Worm (Caenorhabditis elegans): Measurements from ENCODE around the gene srv-27.

The srv-27 gene

DNA sequence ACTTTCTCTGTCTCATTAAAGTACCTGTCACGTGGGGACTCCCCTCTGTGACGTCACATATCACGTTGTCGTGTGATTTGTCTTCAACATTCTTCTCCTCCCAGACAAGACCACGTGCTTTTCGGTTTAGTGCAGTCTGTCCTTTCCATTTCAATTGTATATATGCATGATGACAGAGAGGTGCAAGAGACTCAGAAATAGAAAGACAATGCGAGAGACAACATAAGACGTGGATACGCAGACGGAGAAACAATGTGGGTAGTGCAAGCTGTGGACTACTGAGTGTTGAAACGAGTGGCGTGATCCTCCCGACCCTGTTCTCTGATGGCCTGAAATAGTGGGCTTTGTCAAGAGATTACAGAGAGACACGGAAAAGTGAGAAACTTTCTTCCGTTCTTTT, 38.6 kb upstream of the srv-27 start:
- TF ChIP-seq lin-39 (tag; optimal IDR thresholded peaks at IDR 0.05): no peak
- TF ChIP-seq lsy-2 (tag; optimal IDR thresholded peaks at IDR 0.05): peak; percentile 64 to 95
- TF ChIP-seq gmeb-1 (tag; optimal IDR thresholded peaks at IDR 0.05): peak; percentile 89
- peak; percentile 41 for TF ChIP-seq zag-1 (tag; optimal IDR thresholded peaks at IDR 0.05)
- TF ChIP-seq unc-39 (tag; optimal IDR thresholded peaks at IDR 0.05): no peak
- peak; percentile 22 for TF ChIP-seq ZK546.5 (tag; optimal IDR thresholded peaks at IDR 0.05)
- TF ChIP-seq sma-9 (GFP tag; optimal IDR thresholded peaks at IDR 0.05): peak; percentile 100
- TF ChIP-seq sma-9 (tag; optimal IDR thresholded peaks at IDR 0.05): peak; percentile 79
- TF ChIP-seq mdl-1 (tag; optimal IDR thresholded peaks at IDR 0.05): peak; percentile 98 to 99
- TF ChIP-seq ama-1 (optimal IDR thresholded peaks at IDR 0.05): peak; percentile 23
- peak; percentile 88 for TF ChIP-seq unc-62 (GFP tag; optimal IDR thresholded peaks at IDR 0.05)
- peak; percentile 96 for TF ChIP-seq ztf-4 (tag; optimal IDR thresholded peaks at IDR 0.05)
- peak; percentile 57 for TF ChIP-seq snpc-4 (tag; optimal IDR thresholded peaks at IDR 0.05)
- TF ChIP-seq dmd-4 (tag; optimal IDR thresholded peaks at IDR 0.05): no peak
- TF ChIP-seq aly-2 (tag; optimal IDR thresholded peaks at IDR 0.05): no peak
- no peak for TF ChIP-seq nhr-77 (tag; optimal IDR thresholded peaks at IDR 0.05)
- TF ChIP-seq nhr-237 (tag; optimal IDR thresholded peaks at IDR 0.05): no peak
- TF ChIP-seq fos-1 (tag; optimal IDR thresholded peaks at IDR 0.05): peak; percentile 87
- peak; percentile 27 for TF ChIP-seq R02D3.7 (tag; optimal IDR thresholded peaks at IDR 0.05)
- peak; percentile 98 for TF ChIP-seq sem-4 (tag; optimal IDR thresholded peaks at IDR 0.05)
- TF ChIP-seq ceh-16 (tag; optimal IDR thresholded peaks at IDR 0.05): peak; percentile 77
- TF ChIP-seq nhr-10 (tag; optimal IDR thresholded peaks at IDR 0.05): peak; percentile 74
- TF ChIP-seq elt-3 (tag; optimal IDR thresholded peaks at IDR 0.05): no peak
- TF ChIP-seq lin-11 (tag; optimal IDR thresholded peaks at IDR 0.05): peak; percentile 62
- peak; percentile 99 for TF ChIP-seq nhr-25 (tag; optimal IDR thresholded peaks at IDR 0.05)
- no peak for TF ChIP-seq peb-1 (tag; optimal IDR thresholded peaks at IDR 0.05)
- peak; percentile 53 for TF ChIP-seq skn-1 (tag; optimal IDR thresholded peaks at IDR 0.05)
- TF ChIP-seq crh-2 (tag; optimal IDR thresholded peaks at IDR 0.05): peak; percentile 96
- no peak for TF ChIP-seq nhr-11 (tag; optimal IDR thresholded peaks at IDR 0.05)
- TF ChIP-seq elt-1 (tag; optimal IDR thresholded peaks at IDR 0.05): peak; percentile 28
- no peak for TF ChIP-seq alr-1 (tag; optimal IDR thresholded peaks at IDR 0.05)
- peak; percentile 87 for TF ChIP-seq egl-27 (tag; optimal IDR thresholded peaks at IDR 0.05)
- TF ChIP-seq nhr-129 (tag; optimal IDR thresholded peaks at IDR 0.05): peak; percentile 98
- TF ChIP-seq sma-3 (GFP tag; optimal IDR thresholded peaks at IDR 0.05): peak; percentile 97
- TF ChIP-seq ztf-1 (GFP tag; conservative IDR thresholded peaks at IDR 0.05): no peak
- peak; percentile 98 for TF ChIP-seq nhr-21 (tag; optimal IDR thresholded peaks at IDR 0.05)
- peak; percentile 91 for TF ChIP-seq Y55F3AM.14 (GFP tag; optimal IDR thresholded peaks at IDR 0.05)
- TF ChIP-seq nhr-6 (tag; optimal IDR thresholded peaks at IDR 0.05): peak; percentile 95
- TF ChIP-seq blmp-1 (tag; optimal IDR thresholded peaks at IDR 0.05; ENCODE audit: insufficient read depth): peak; percentile 98
- peak; percentile 70 for TF ChIP-seq lin-13 (GFP tag; optimal IDR thresholded peaks at IDR 0.05)
- TF ChIP-seq nhr-12 (tag; optimal IDR thresholded peaks at IDR 0.05): no peak
- TF ChIP-seq F13H6.1 (tag; optimal IDR thresholded peaks at IDR 0.05): peak; percentile 97
- TF ChIP-seq mbf-1 (tag; optimal IDR thresholded peaks at IDR 0.05): no peak
- TF ChIP-seq ztf-11 (tag; optimal IDR thresholded peaks at IDR 0.05): no peak
- peak; percentile 81 for TF ChIP-seq mab-5 (tag; optimal IDR thresholded peaks at IDR 0.05)
- peak; percentile 99 for TF ChIP-seq C34F6.9 (tag; optimal IDR thresholded peaks at IDR 0.05)
- TF ChIP-seq ceh-82 (tag; optimal IDR thresholded peaks at IDR 0.05): peak; percentile 45
- peak; percentile 80 for TF ChIP-seq unc-55 (GFP tag; optimal IDR thresholded peaks at IDR 0.05)
- no peak for TF ChIP-seq nhr-23 (tag; optimal IDR thresholded peaks at IDR 0.05)
